Fruit fly (Drosophila melanogaster): ENCODE data around the gene CG31780.

The CG31780 gene

DNA sequence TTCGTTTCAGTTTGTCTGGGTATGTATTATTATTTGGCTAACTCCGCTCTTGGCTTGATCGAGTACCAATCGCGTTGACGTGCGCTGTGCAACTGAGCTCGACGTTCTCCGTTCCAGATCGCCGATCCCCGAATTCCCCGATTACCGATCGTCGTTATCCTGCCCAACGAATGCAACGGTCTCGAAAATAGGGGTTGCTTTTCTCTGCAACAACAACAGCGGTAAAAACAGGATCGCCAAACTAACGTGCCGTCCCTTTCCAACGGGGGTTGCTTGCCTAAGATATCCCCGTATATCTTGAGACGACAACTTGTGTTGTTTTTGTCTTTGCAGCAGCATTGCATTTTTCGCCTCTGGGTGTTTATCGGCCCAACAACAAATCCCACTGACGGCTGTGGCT lies 35.8 kb downstream of the CG31780 start (continued):
- TF ChIP-seq gt (GFP tag; IDR thresholded peaks at IDR 0.05) = no peak
- no peak for TF ChIP-seq CG7556 (GFP tag; optimal IDR thresholded peaks at IDR 0.05)
- TF ChIP-seq pnt (GFP tag; optimal IDR thresholded peaks at IDR 0.05) = no peak
- no peak for TF ChIP-seq CG15269 (tag; optimal IDR thresholded peaks at IDR 0.05)
- no peak for TF ChIP-seq CG10267 (tag; optimal IDR thresholded peaks at IDR 0.05)
- TF ChIP-seq CG17385 (GFP tag; optimal IDR thresholded peaks at IDR 0.05) = no peak
- TF ChIP-seq pros (GFP tag; optimal IDR thresholded peaks at IDR 0.05) = peak; percentile 99
- TF ChIP-seq emc (GFP tag; optimal IDR thresholded peaks at IDR 0.05) = no peak
- TF ChIP-seq Awh (GFP tag; IDR thresholded peaks at IDR 0.05) = no peak
- TF ChIP-seq Lim3 (GFP tag; IDR thresholded peaks at IDR 0.05) = no peak
- TF ChIP-seq CG15514 (GFP tag; optimal IDR thresholded peaks at IDR 0.05) = no peak
- no peak for TF ChIP-seq Mes4 (GFP tag; optimal IDR thresholded peaks at IDR 0.05)
- TF ChIP-seq fd102C (GFP tag; optimal IDR thresholded peaks at IDR 0.05) = peak; percentile 53
- no peak for TF ChIP-seq crol (GFP tag; IDR thresholded peaks at IDR 0.05)
- no peak for TF ChIP-seq tgo (GFP tag; IDR thresholded peaks at IDR 0.05)
- TF ChIP-seq CG11093 (GFP tag; IDR thresholded peaks at IDR 0.05) = no peak
- no peak for TF ChIP-seq CG4404 (GFP tag; IDR thresholded peaks at IDR 0.05)
- no peak for TF ChIP-seq ken (GFP tag; IDR thresholded peaks at IDR 0.05)
- peak; percentile 10 for TF ChIP-seq CG7271 (tag; optimal IDR thresholded peaks at IDR 0.05)
- peak; percentile 99 for TF ChIP-seq CG4360 (GFP tag; IDR thresholded peaks at IDR 0.05)
- no peak for TF ChIP-seq CG31441 (GFP tag; IDR thresholded peaks at IDR 0.05)
- TF ChIP-seq eve (GFP tag; optimal IDR thresholded peaks at IDR 0.05) = no peak
- TF ChIP-seq fd96Cb (tag; optimal IDR thresholded peaks at IDR 0.05) = no peak
- TF ChIP-seq pfk (GFP tag; optimal IDR thresholded peaks at IDR 0.05) = peak; percentile 13
- TF ChIP-seq ewg (GFP tag; optimal IDR thresholded peaks at IDR 0.05) = no peak
- no peak for TF ChIP-seq psq (GFP tag; optimal IDR thresholded peaks at IDR 0.05)
- TF ChIP-seq CG12744 (GFP tag; optimal IDR thresholded peaks at IDR 0.05) = no peak
- TF ChIP-seq Hr3 (GFP tag; optimal IDR thresholded peaks at IDR 0.05) = no peak
- peak; percentile 43 for TF ChIP-seq Kr (GFP tag; optimal IDR thresholded peaks at IDR 0.05)
- no peak for TF ChIP-seq zen2 (GFP tag; IDR thresholded peaks at IDR 0.05; ENCODE audit: partially characterized antibody)
- peak; percentile 41 for TF ChIP-seq CG8924 (tag; optimal IDR thresholded peaks at IDR 0.05)
- no peak for TF ChIP-seq CG16863 (GFP tag; optimal IDR thresholded peaks at IDR 0.05)
- TF ChIP-seq Abd-B (GFP tag; optimal IDR thresholded peaks at IDR 0.05) = no peak
- TF ChIP-seq CG8765 (GFP tag; IDR thresholded peaks at IDR 0.05) = no peak
- no peak for TF ChIP-seq CG11696 (GFP tag; IDR thresholded peaks at IDR 0.05)
- peak; percentile 98 for TF ChIP-seq CG15479 (GFP tag; optimal IDR thresholded peaks at IDR 0.05)
- TF ChIP-seq ase (GFP tag; IDR thresholded peaks at IDR 0.05) = no peak
- TF ChIP-seq CG31365 (tag; optimal IDR thresholded peaks at IDR 0.05) = no peak
- TF ChIP-seq CG17186 (GFP tag; optimal IDR thresholded peaks at IDR 0.05) = no peak
- TF ChIP-seq repo (GFP tag; optimal IDR thresholded peaks at IDR 0.05) = no peak
- no peak for TF ChIP-seq ham (GFP tag; IDR thresholded peaks at IDR 0.05)
- no peak for TF ChIP-seq CG43689 (GFP tag; IDR thresholded peaks at IDR 0.05)

DNA sequence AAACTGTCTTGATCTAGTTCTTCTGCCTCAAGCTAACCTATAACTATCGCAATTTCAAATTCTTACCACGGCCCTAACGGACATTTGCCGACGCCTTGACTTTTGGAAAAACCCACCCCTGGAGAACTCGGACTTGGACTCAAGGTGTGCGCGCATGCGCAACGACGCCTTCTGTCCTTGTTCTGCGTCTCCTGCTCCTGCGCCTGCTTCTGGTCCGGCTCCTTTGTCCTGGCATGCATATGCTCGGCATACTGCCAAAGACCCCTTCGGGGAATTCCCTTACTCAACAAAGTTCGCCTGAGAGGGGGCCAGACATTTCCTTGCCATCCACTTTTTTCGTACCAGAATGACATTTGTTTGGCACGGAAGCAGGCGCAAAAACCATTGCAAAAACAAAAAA lies 40.1 kb downstream of the CG31780 start:
- no peak for TF ChIP-seq CG1647 (GFP tag; optimal IDR thresholded peaks at IDR 0.05)
- peak in 1 of 2 experiments; percentile 10 for TF ChIP-seq tll (GFP tag; optimal IDR thresholded peaks at IDR 0.05)
- peak; percentile 47 for TF ChIP-seq kni (GFP tag; optimal IDR thresholded peaks at IDR 0.05)
- TF ChIP-seq schlank (tag; optimal IDR thresholded peaks at IDR 0.05) = no peak
- TF ChIP-seq Dref (GFP tag; IDR thresholded peaks at IDR 0.05) = 0 out of 2 replicates have a peak, but pooled peaks have one; percentile 22
- no peak for TF ChIP-seq Gsc (GFP tag; IDR thresholded peaks at IDR 0.05)
- no peak for TF ChIP-seq org-1 (GFP tag; optimal IDR thresholded peaks at IDR 0.05)
- no peak for TF ChIP-seq Dip3 (GFP tag; optimal IDR thresholded peaks at IDR 0.05)
- peak; percentile 89 for TF ChIP-seq pros (GFP tag; optimal IDR thresholded peaks at IDR 0.05)
- peak; percentile 52 for TF ChIP-seq ewg (GFP tag; optimal IDR thresholded peaks at IDR 0.05)
- TF ChIP-seq Doc3 (GFP tag; IDR thresholded peaks at IDR 0.05; ENCODE audit: partially characterized antibody) = no peak
- TF ChIP-seq jumu (GFP tag; optimal IDR thresholded peaks at IDR 0.05) = no peak
- TF ChIP-seq abd-A (tag; optimal IDR thresholded peaks at IDR 0.05) = no peak
- TF ChIP-seq twi (tag; optimal IDR thresholded peaks at IDR 0.05) = peak; percentile 88
